Worm (Caenorhabditis elegans) whole organism, L1 larva: ENCODE measurements around the gene dnpp-1.

ENCODE experiments used
- C04F5.9 ChIP-seq: sonication (generic microtip); optimal IDR thresholded peaks from 2 replicates; lab custom pipeline; 2016; ENCODE audit warnings: missing genetic modification characterization, missing compliant biosample characterization
- C16A3.4 ChIP-seq: fragments of 150-350 bp; optimal IDR thresholded peaks from 2 replicates; lab custom pipeline; 2014; ENCODE audit warnings: missing biosample characterization, missing genetic modification characterization
- ama-1 ChIP-seq: fragments of 150-350 bp; optimal IDR thresholded peaks from 2 replicates; lab custom pipeline; 2014
- blmp-1 ChIP-seq: fragments of 150-350 bp; optimal IDR thresholded peaks from 2 replicates; lab custom pipeline; 2014; ENCODE audit warnings: missing biosample characterization, missing genetic modification characterization
- ceh-82 ChIP-seq, 3 experiments: fragments of 150-350 bp in 1 of 3; sonication (generic microtip) in 2 of 3; optimal IDR thresholded peaks; 2 replicates each; lab custom pipeline; 2014 to 2017; ENCODE audit warnings: missing biosample characterization in 3 of 3, missing genetic modification characterization in 3 of 3
- ces-1 ChIP-seq: fragments of 150-350 bp; optimal IDR thresholded peaks from 2 replicates; lab custom pipeline; 2014; ENCODE audit warnings: missing biosample characterization, missing genetic modification reagents, missing genetic modification characterization
- dsc-1 ChIP-seq: sonication (generic microtip); optimal IDR thresholded peaks from 2 replicates; lab custom pipeline; 2016; ENCODE audit warnings: mild to moderate bottlenecking, missing genetic modification characterization, missing compliant biosample characterization
- efl-1 ChIP-seq, 4 experiments: fragments of 150-350 bp; optimal IDR thresholded peaks in 3 of 4; peaks in 1 of 4; 1 replicate in 1 of 4; 2 replicates in 3 of 4; lab custom pipeline; 2014; ENCODE audit warnings: missing biosample characterization in 2 of 4, missing genetic modification characterization in 2 of 4, missing genetic modification reagents in 2 of 4
- elt-2 ChIP-seq: sonication (generic microtip); optimal IDR thresholded peaks from 2 replicates; lab custom pipeline; 2016; ENCODE audit warnings: missing genetic modification characterization, mild to moderate bottlenecking, inconsistent platforms, missing compliant biosample characterization, missing genetic modification reagents
- grh-1 ChIP-seq: fragments of 200-800 bp; sonication (Bioruptor generic); IDR thresholded peaks from 2 replicates; pipeline ENCODE4 v1.3.6; 2022; ENCODE audit warnings: missing genetic modification reagents, missing genetic modification characterization, missing compliant biosample characterization
- lin-13 ChIP-seq: fragments of 150-350 bp; optimal IDR thresholded peaks from 2 replicates; lab custom pipeline; 2014; ENCODE audit warnings: missing biosample characterization, missing genetic modification reagents, missing genetic modification characterization
- lin-14 ChIP-seq: fragments of 200-800 bp; sonication (Bioruptor generic); optimal IDR thresholded peaks from 2 replicates; lab custom pipeline; 2018; ENCODE audit warnings: mild to moderate bottlenecking, missing genetic modification characterization, moderate library complexity, missing compliant biosample characterization
- lin-15B ChIP-seq: fragments of 150-350 bp; sonication (generic microtip); optimal IDR thresholded peaks from 3 replicates; lab custom pipeline; 2014; ENCODE audit warnings: missing biosample characterization, missing genetic modification characterization
- lin-35 ChIP-seq, 2 experiments: fragments of 150-350 bp; optimal IDR thresholded peaks; 2 replicates each; lab custom pipeline; 2014; ENCODE audit warnings: missing biosample characterization in 2 of 2, missing genetic modification characterization in 2 of 2, missing genetic modification reagents in 2 of 2
- lin-39 ChIP-seq: fragments of 150-350 bp; optimal IDR thresholded peaks from 2 replicates; lab custom pipeline; 2014; ENCODE audit warnings: missing biosample characterization, missing genetic modification reagents, missing genetic modification characterization
- lir-3 ChIP-seq: sonication (generic microtip); optimal IDR thresholded peaks from 2 replicates; lab custom pipeline; 2016; ENCODE audit warnings: mild to moderate bottlenecking, missing genetic modification characterization, moderate library complexity, missing compliant biosample characterization; ENCODE audit not compliant: poor library complexity
- lsy-2 ChIP-seq, 2 experiments: fragments of 150-350 bp; optimal IDR thresholded peaks; 2 replicates each; lab custom pipeline; 2014; ENCODE audit warnings: missing biosample characterization in 2 of 2, missing genetic modification characterization in 2 of 2
- mdl-1 ChIP-seq, 2 experiments: fragments of 150-350 bp; optimal IDR thresholded peaks; 2 replicates each; lab custom pipeline; 2014 to 2017; ENCODE audit warnings: missing biosample characterization in 2 of 2, missing genetic modification characterization in 2 of 2, inconsistent platforms in 1 of 2
- mep-1 ChIP-seq: fragments of 150-350 bp; optimal IDR thresholded peaks from 2 replicates; lab custom pipeline; 2014; ENCODE audit warnings: missing biosample characterization, missing genetic modification characterization
- nhr-11 ChIP-seq: fragments of 150-350 bp; optimal IDR thresholded peaks from 2 replicates; lab custom pipeline; 2014; ENCODE audit warnings: missing biosample characterization, missing genetic modification characterization
- nhr-20 ChIP-seq: sonication (generic microtip); optimal IDR thresholded peaks from 2 replicates; lab custom pipeline; 2016; ENCODE audit warnings: mild to moderate bottlenecking, missing genetic modification characterization, missing compliant biosample characterization
- nhr-237 ChIP-seq: fragments of 150-350 bp; optimal IDR thresholded peaks from 2 replicates; lab custom pipeline; 2014; ENCODE audit warnings: missing biosample characterization, missing genetic modification characterization
- nhr-28 ChIP-seq: fragments of 150-350 bp; optimal IDR thresholded peaks from 2 replicates; lab custom pipeline; 2014; ENCODE audit warnings: missing biosample characterization, missing genetic modification characterization
- nhr-71 ChIP-seq: sonication (generic microtip); optimal IDR thresholded peaks from 2 replicates; lab custom pipeline; 2016; ENCODE audit warnings: mild to moderate bottlenecking, missing genetic modification characterization, moderate library complexity, missing compliant biosample characterization
- nhr-76 ChIP-seq: sonication (generic microtip); optimal IDR thresholded peaks from 2 replicates; lab custom pipeline; 2017; ENCODE audit warnings: missing biosample characterization, missing genetic modification characterization
- nhr-85 ChIP-seq: sonication (generic microtip); peaks from one replicate; lab custom pipeline; 2016; ENCODE audit warnings: missing genetic modification characterization, inconsistent platforms, missing compliant biosample characterization
- nhr-90 ChIP-seq: sonication (generic microtip); optimal IDR thresholded peaks from 2 replicates; lab custom pipeline; 2016; ENCODE audit warnings: mild to moderate bottlenecking, missing genetic modification characterization, missing compliant biosample characterization; ENCODE audit not compliant: poor library complexity
- pag-3 ChIP-seq: sonication (generic microtip); optimal IDR thresholded peaks from 2 replicates; lab custom pipeline; 2017; ENCODE audit warnings: missing genetic modification characterization, mild to moderate bottlenecking, missing compliant biosample characterization, antibody characterized with exemption, borderline replicate concordance; ENCODE audit not compliant: insufficient read depth
- pax-3 ChIP-seq: fragments of 200-800 bp; sonication (Bioruptor generic); optimal IDR thresholded peaks from 2 replicates; lab custom pipeline; 2018; ENCODE audit warnings: mild to moderate bottlenecking, missing genetic modification characterization, moderate library complexity, missing compliant biosample characterization
- rnt-1 ChIP-seq: sonication (generic microtip); optimal IDR thresholded peaks from 2 replicates; lab custom pipeline; 2016; ENCODE audit warnings: mild to moderate bottlenecking, missing genetic modification characterization, moderate library complexity, missing compliant biosample characterization
- skn-1 ChIP-seq: fragments of 150-350 bp; optimal IDR thresholded peaks from 2 replicates; lab custom pipeline; 2014; ENCODE audit warnings: missing biosample characterization, missing genetic modification characterization
- snu-23 ChIP-seq: sonication (generic microtip); optimal IDR thresholded peaks from 2 replicates; lab custom pipeline; 2016; ENCODE audit warnings: missing genetic modification characterization, missing compliant biosample characterization
- sptf-1 ChIP-seq: fragments of 150-350 bp; optimal IDR thresholded peaks from 2 replicates; lab custom pipeline; 2014; ENCODE audit warnings: missing biosample characterization, missing genetic modification characterization
- swsn-7 ChIP-seq: sonication (generic microtip); optimal IDR thresholded peaks from 2 replicates; lab custom pipeline; 2016; ENCODE audit warnings: missing genetic modification characterization, missing compliant biosample characterization
- tbx-2 ChIP-seq: sonication (generic microtip); optimal IDR thresholded peaks from 2 replicates; lab custom pipeline; 2016; ENCODE audit warnings: missing genetic modification characterization, missing compliant biosample characterization
- tlp-1 ChIP-seq: fragments of 150-350 bp; optimal IDR thresholded peaks from 2 replicates; lab custom pipeline; 2014; ENCODE audit warnings: missing biosample characterization, missing genetic modification characterization
- unc-130 ChIP-seq: fragments of 150-350 bp; optimal IDR thresholded peaks from 2 replicates; lab custom pipeline; 2017; ENCODE audit warnings: missing biosample characterization, missing genetic modification characterization, inconsistent platforms
- unc-30 ChIP-seq: sonication (generic microtip); optimal IDR thresholded peaks from 2 replicates; lab custom pipeline; 2017; ENCODE audit warnings: missing biosample characterization, missing genetic modification characterization
- vab-15 ChIP-seq: sonication (generic microtip); optimal IDR thresholded peaks from 2 replicates; lab custom pipeline; 2017; ENCODE audit warnings: missing genotype, mild to moderate bottlenecking, missing genetic modification characterization, missing compliant biosample characterization
- zip-4 ChIP-seq: fragments of 200-800 bp; sonication (Bioruptor generic); optimal IDR thresholded peaks from 2 replicates; lab custom pipeline; 2018; ENCODE audit warnings: mild to moderate bottlenecking, missing genetic modification characterization, moderate library complexity, missing compliant biosample characterization

dnpp-1 gene

DNA sequence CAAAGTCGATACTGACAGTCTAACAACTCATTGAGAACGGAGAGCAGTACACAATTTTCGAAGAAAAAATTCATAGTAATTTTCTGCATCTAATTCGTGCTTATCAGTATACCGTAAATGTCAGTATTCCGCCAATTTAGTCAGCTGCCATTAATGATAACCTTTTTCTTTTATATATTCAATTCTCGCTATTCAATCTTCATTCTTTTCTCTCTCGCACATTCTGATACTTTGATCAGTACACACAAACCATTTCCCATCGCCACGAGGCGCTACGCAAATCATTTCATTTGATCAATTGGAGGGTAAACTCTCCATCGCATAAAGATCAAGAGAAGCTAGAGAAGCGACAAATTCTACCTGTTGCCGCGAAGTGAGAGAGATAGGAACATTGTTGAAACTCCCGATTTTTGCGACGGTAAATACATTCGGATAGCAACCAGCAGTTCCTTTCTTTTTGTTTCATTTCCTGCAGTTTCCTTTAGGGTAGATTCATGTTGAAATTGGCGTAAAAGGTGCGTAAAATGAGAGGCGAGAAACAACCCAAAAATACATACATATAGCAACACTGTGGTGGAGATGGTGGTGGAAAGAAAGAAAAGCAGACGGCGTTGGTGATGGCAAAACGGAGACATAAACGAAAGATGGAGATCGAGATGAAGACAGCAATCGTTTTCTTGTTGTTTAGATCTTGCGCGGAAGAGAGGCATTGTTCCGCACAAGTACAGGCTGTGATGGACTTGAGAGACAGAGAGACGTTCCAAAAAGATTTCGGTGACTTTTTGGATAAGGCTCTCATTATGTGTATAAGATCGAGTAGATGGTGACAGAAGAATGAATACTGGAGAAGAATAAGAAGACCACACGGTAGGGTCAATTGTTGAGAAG is 25.2 kb downstream of the dnpp-1 start (continued):
- TF ChIP-seq elt-2 (tag; lab: Kevin White, UChicago) (peak; percentile 74), nhr-85 (tag; lab: Kevin White, UChicago) (peak; percentile 79), C16A3.4 (peak; percentile 52), lsy-2 (tag; optimal IDR thresholded peaks at IDR 0.05; lab: Kevin White, UChicago) (peak in 1 of 2 experiments; percentile 46), zip-4 (GFP tag; lab: Kevin White, UChicago) (no peak), nhr-76 (tag; lab: Kevin White, UChicago) (no peak), dsc-1 (tag; lab: Kevin White, UChicago) (no peak), nhr-20 (peak; percentile 71), mdl-1 (tag; optimal IDR thresholded peaks at IDR 0.05; lab: Kevin White, UChicago) (peak in 1 of 2 experiments; percentile 84), swsn-7 (no peak)

ce11 chrIII:5836816-5837215 is 26.8 kb downstream of the dnpp-1 start, which contains the start of gene W04D12.1:
W04D12.1 (plus strand) TSS chrIII:5836926.
- TF ChIP-seq nhr-71 (tag; lab: Kevin White, UChicago), result peak; percentile 12
- peak in 1 of 2 experiments; percentile 35 for TF ChIP-seq lin-35 (GFP tag; optimal IDR thresholded peaks at IDR 0.05; lab: Kevin White, UChicago)
- no peak for TF ChIP-seq vab-15 (tag; lab: Kevin White, UChicago)
- TF ChIP-seq lsy-2 (tag; optimal IDR thresholded peaks at IDR 0.05; lab: Kevin White, UChicago), result peak in 1 of 2 experiments; percentile 24
- TF ChIP-seq nhr-20, result peak; percentile 33
- TF ChIP-seq lin-14 (GFP tag; lab: Kevin White, UChicago), result peak; percentile 21
- no peak for TF ChIP-seq lin-15B
- TF ChIP-seq rnt-1 (tag; lab: Kevin White, UChicago), result peak; percentile 15
- TF ChIP-seq unc-130 (tag; lab: Kevin White, UChicago), result peak; percentile 6
- TF ChIP-seq skn-1 (tag; lab: Kevin White, UChicago), result peak; percentile 29
- peak in 1 of 2 experiments; percentile 11 for TF ChIP-seq efl-1 (optimal IDR thresholded peaks at IDR 0.05; lab: Kevin White, UChicago)
- no peak for TF ChIP-seq efl-1 (GFP tag; optimal IDR thresholded peaks at IDR 0.05 in 1 of 2; lab: Kevin White, UChicago)
- TF ChIP-seq elt-2 (tag; lab: Kevin White, UChicago), result no peak
- TF ChIP-seq mep-1, result peak; percentile 56
- TF ChIP-seq snu-23 (GFP tag; lab: Kevin White, UChicago), result peak; percentile 20
- no peak for TF ChIP-seq grh-1 (GFP tag; lab: Robert Waterston, UW)
- peak; percentile 72 for TF ChIP-seq nhr-85 (tag; lab: Kevin White, UChicago)
- peak; percentile 94 for TF ChIP-seq blmp-1 (tag; lab: Kevin White, UChicago)

DNA sequence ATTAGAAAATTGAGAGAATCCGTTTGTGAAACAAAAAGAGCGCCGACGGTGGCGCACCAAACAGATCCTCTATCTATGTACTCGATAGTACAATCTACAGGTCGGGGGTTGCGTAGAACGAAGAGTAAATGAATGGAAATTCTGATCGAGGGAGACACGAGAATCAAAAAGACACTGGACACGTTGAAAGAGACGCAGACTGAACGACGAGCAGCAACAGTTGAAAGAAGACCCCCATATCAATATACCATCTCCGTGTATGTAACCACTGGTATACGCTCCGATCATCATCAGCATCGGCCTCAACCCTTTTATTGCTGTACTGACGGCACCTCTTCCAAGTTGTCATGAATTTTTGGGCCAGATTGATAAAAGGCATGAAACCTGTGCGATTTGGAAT is 27.3 kb downstream of the dnpp-1 start:
- no peak for TF ChIP-seq ces-1 (GFP tag; lab: Kevin White, UChicago)
- TF ChIP-seq nhr-11 (tag; lab: Kevin White, UChicago), result no peak
- no peak for TF ChIP-seq tlp-1 (tag; lab: Kevin White, UChicago)
- TF ChIP-seq dsc-1 (tag; lab: Kevin White, UChicago), result no peak
- TF ChIP-seq pag-3 (tag; lab: Kevin White, UChicago), result no peak
- TF ChIP-seq tbx-2 (tag; lab: Kevin White, UChicago), result no peak
- no peak for TF ChIP-seq C04F5.9 (tag; lab: Kevin White, UChicago)
- peak in 1 of 3 experiments; percentile 8 for TF ChIP-seq ceh-82 (tag; optimal IDR thresholded peaks at IDR 0.05; lab: Kevin White, UChicago)
- TF ChIP-seq nhr-28 (tag; lab: Kevin White, UChicago), result no peak
- TF ChIP-seq pax-3 (tag; lab: Kevin White, UChicago), result no peak
- no peak for TF ChIP-seq zip-4 (GFP tag; lab: Kevin White, UChicago)
- TF ChIP-seq nhr-237, result no peak
- peak; percentile 55 for TF ChIP-seq lin-14 (GFP tag; lab: Kevin White, UChicago)
- peak; percentile 80 for TF ChIP-seq nhr-85 (tag; lab: Kevin White, UChicago)
- TF ChIP-seq lin-13 (GFP tag; lab: Kevin White, UChicago), result no peak
- peak; percentile 38 for TF ChIP-seq ama-1 (lab: Kevin White, UChicago)
- TF ChIP-seq rnt-1 (tag; lab: Kevin White, UChicago), result no peak
- no peak for TF ChIP-seq lin-39 (tag; lab: Kevin White, UChicago)
- no peak for TF ChIP-seq nhr-90 (tag; lab: Kevin White, UChicago)
- TF ChIP-seq lir-3 (tag; lab: Kevin White, UChicago), result no peak
- TF ChIP-seq nhr-71 (tag; lab: Kevin White, UChicago), result peak; percentile 38
- no peak for TF ChIP-seq nhr-76 (tag; lab: Kevin White, UChicago)
- TF ChIP-seq efl-1 (optimal IDR thresholded peaks at IDR 0.05; lab: Kevin White, UChicago), result no peak
- peak in 1 of 2 experiments; percentile 89 for TF ChIP-seq efl-1 (GFP tag; optimal IDR thresholded peaks at IDR 0.05 in 1 of 2; lab: Kevin White, UChicago)
- TF ChIP-seq sptf-1 (tag; lab: Kevin White, UChicago), result no peak
- no peak for TF ChIP-seq unc-30
- TF ChIP-seq lsy-2 (tag; optimal IDR thresholded peaks at IDR 0.05; lab: Kevin White, UChicago), result no peak
- TF ChIP-seq nhr-20, result peak; percentile 16
